Fruit fly (Drosophila melanogaster): ENCODE data around the gene vvl.
A peak's percentile ranks its signal among the peaks of the same experiment; 100 is the strongest.

The vvl gene

dm6 chr3L:6830037-6830771 lies 40.2 kb downstream of the vvl start (continued):
- TF ChIP-seq fkh (GFP tag; optimal IDR thresholded peaks at IDR 0.05) (peak; percentile 70), Hr4 (GFP tag; optimal IDR thresholded peaks at IDR 0.05) (peak; percentile 15), svp (GFP tag) (no peak), CG34406 (GFP tag; optimal IDR thresholded peaks at IDR 0.05) (no peak), spab (GFP tag; optimal IDR thresholded peaks at IDR 0.05) (no peak), CG8119 (GFP tag; IDR thresholded peaks at IDR 0.05) (peak; percentile 41; the same call in 1 of the 3 replicates), dsx (GFP tag; optimal IDR thresholded peaks at IDR 0.05; ENCODE audit: poor library complexity, severe bottlenecking) (no peak), Lpt (GFP tag; optimal IDR thresholded peaks at IDR 0.05) (no peak), fd85E (GFP tag; optimal IDR thresholded peaks at IDR 0.05) (no peak), Sox102F (GFP tag; optimal IDR thresholded peaks at IDR 0.05) (no peak), fd59A (GFP tag; optimal IDR thresholded peaks at IDR 0.05) (no peak), topi (GFP tag; optimal IDR thresholded peaks at IDR 0.05) (no peak), cyc (GFP tag; optimal IDR thresholded peaks at IDR 0.05) (no peak), CG31627 (GFP tag; optimal IDR thresholded peaks at IDR 0.05) (no peak), Met (GFP tag; optimal IDR thresholded peaks at IDR 0.05) (no peak), net (GFP tag; optimal IDR thresholded peaks at IDR 0.05) (no peak), ss (GFP tag; optimal IDR thresholded peaks at IDR 0.05) (no peak), Hr38 (GFP tag; optimal IDR thresholded peaks at IDR 0.05) (no peak), Sox14 (GFP tag; optimal IDR thresholded peaks at IDR 0.05) (no peak), Eip75B (GFP tag; optimal IDR thresholded peaks at IDR 0.05) (no peak), Ets21C (GFP tag; optimal IDR thresholded peaks at IDR 0.05) (no peak), CG15336 (GFP tag; IDR thresholded peaks at IDR 0.05) (peak; percentile 22; the same call in 1 of the 2 replicates), CG6163 (GFP tag; IDR thresholded peaks at IDR 0.05) (peak; percentile 25; the same call in 1 of the 3 replicates), Sox15 (GFP tag; optimal IDR thresholded peaks at IDR 0.05) (no peak), CG6276 (GFP tag; optimal IDR thresholded peaks at IDR 0.05) (no peak), Eip93F (GFP tag; optimal IDR thresholded peaks at IDR 0.05) (no peak), CG10631 (GFP tag; optimal IDR thresholded peaks at IDR 0.05) (no peak), OdsH (GFP tag; optimal IDR thresholded peaks at IDR 0.05) (no peak), CG3032 (tag; optimal IDR thresholded peaks at IDR 0.05) (no peak), Hr39 (GFP tag; optimal IDR thresholded peaks at IDR 0.05) (no peak), Gug (GFP tag; IDR thresholded peaks at IDR 0.05) (no peak), CG11762 (GFP tag; optimal IDR thresholded peaks at IDR 0.05; ENCODE audit: insufficient read depth) (no peak), CG4318 (GFP tag; optimal IDR thresholded peaks at IDR 0.05) (no peak)

dm6 chr3L:6831686-6832085 lies 41.7 kb downstream of the vvl start:
- no peak for TF ChIP-seq Eip93F (GFP tag; optimal IDR thresholded peaks at IDR 0.05)
- TF ChIP-seq Smox (GFP tag; optimal IDR thresholded peaks at IDR 0.05): no peak
- TF ChIP-seq CG34406 (GFP tag; optimal IDR thresholded peaks at IDR 0.05): no peak
- peak; percentile 33 for TF ChIP-seq Blimp-1 (GFP tag; optimal IDR thresholded peaks at IDR 0.05)
- no peak for TF ChIP-seq Met (GFP tag; optimal IDR thresholded peaks at IDR 0.05)
- TF ChIP-seq dsx (GFP tag; optimal IDR thresholded peaks at IDR 0.05; ENCODE audit: poor library complexity, severe bottlenecking): no peak
- no peak for TF ChIP-seq cyc (GFP tag; optimal IDR thresholded peaks at IDR 0.05)
- no peak for TF ChIP-seq acj6 (GFP tag; optimal IDR thresholded peaks at IDR 0.05)
- TF ChIP-seq Ets96B (tag; optimal IDR thresholded peaks at IDR 0.05): no peak
- no peak for TF ChIP-seq achi (GFP tag; optimal IDR thresholded peaks at IDR 0.05)
- peak; percentile 3 for TF ChIP-seq CG6854 (GFP tag; optimal IDR thresholded peaks at IDR 0.05)
- no peak for TF ChIP-seq net (GFP tag; optimal IDR thresholded peaks at IDR 0.05)
- no peak for TF ChIP-seq CG11294 (GFP tag; IDR thresholded peaks at IDR 0.05)
- TF ChIP-seq CG8319 (GFP tag; optimal IDR thresholded peaks at IDR 0.05): no peak
- TF ChIP-seq lz (GFP tag; optimal IDR thresholded peaks at IDR 0.05): no peak
